Worm (Caenorhabditis elegans) whole organism, mixed stage, embryonic: ENCODE results near the gene ech-9.

Experiments used
- M03D4.4 ChIP-seq: sonication (generic microtip); optimal IDR thresholded peaks from 2 replicates; lab custom pipeline; 2017; ENCODE audit warnings: mild to moderate bottlenecking, missing genetic modification characterization, missing compliant biosample characterization
- bed-3 ChIP-seq: fragments of 200-800 bp; sonication (Bioruptor generic); optimal IDR thresholded peaks from 3 replicates; lab custom pipeline; 2018; ENCODE audit warnings: mild to moderate bottlenecking, missing genetic modification characterization, moderate library complexity, missing compliant biosample characterization
- blmp-1 ChIP-seq: fragments of 150-350 bp; optimal IDR thresholded peaks from 2 replicates; lab custom pipeline; 2014; ENCODE audit warnings: missing biosample characterization, missing genetic modification characterization
- ceh-39 ChIP-seq: fragments of 150-350 bp; optimal IDR thresholded peaks from 2 replicates; lab custom pipeline; 2014; ENCODE audit warnings: missing biosample characterization, missing genetic modification characterization
- ceh-83 ChIP-seq: fragments of 200-800 bp; sonication (Bioruptor generic); optimal IDR thresholded peaks from 2 replicates; lab custom pipeline; 2018; ENCODE audit warnings: mild to moderate bottlenecking, missing genetic modification characterization, missing compliant biosample characterization
- ces-1 ChIP-seq: fragments of 150-350 bp; optimal IDR thresholded peaks from 2 replicates; lab custom pipeline; 2014; ENCODE audit warnings: missing biosample characterization, missing genetic modification reagents, missing genetic modification characterization
- drap-1 ChIP-seq: fragments of 200-800 bp; sonication (Bioruptor generic); optimal IDR thresholded peaks from 3 replicates; lab custom pipeline; 2018; ENCODE audit warnings: mild to moderate bottlenecking, missing genetic modification characterization, missing compliant biosample characterization
- elt-1 ChIP-seq: sonication (generic microtip); optimal IDR thresholded peaks from 2 replicates; lab custom pipeline; 2017; ENCODE audit warnings: missing genetic modification characterization, mild to moderate bottlenecking, missing compliant biosample characterization, antibody characterized with exemption, moderate library complexity, borderline replicate concordance; ENCODE audit not compliant: insufficient read depth
- elt-3 ChIP-seq: fragments of 150-350 bp; optimal IDR thresholded peaks from 2 replicates; lab custom pipeline; 2014; ENCODE audit warnings: missing biosample characterization, missing genetic modification characterization
- flh-1 ChIP-seq: fragments of 200-800 bp; sonication (Bioruptor generic); optimal IDR thresholded peaks from 2 replicates; lab custom pipeline; 2018; ENCODE audit warnings: mild to moderate bottlenecking, missing genetic modification characterization, moderate library complexity, missing compliant biosample characterization
- hlh-1 ChIP-seq: fragments of 150-350 bp; optimal IDR thresholded peaks from 2 replicates; lab custom pipeline; 2014; ENCODE audit warnings: missing biosample characterization, missing genetic modification reagents, missing genetic modification characterization
- lin-13 ChIP-seq: fragments of 150-350 bp; optimal IDR thresholded peaks from 2 replicates; lab custom pipeline; 2014; ENCODE audit warnings: missing biosample characterization, missing genetic modification characterization
- lin-32 ChIP-seq: fragments of 200-800 bp; sonication (Bioruptor generic); optimal IDR thresholded peaks from 2 replicates; lab custom pipeline; 2018; ENCODE audit warnings: mild to moderate bottlenecking, missing genetic modification characterization, missing compliant biosample characterization
- lsy-2 ChIP-seq: fragments of 150-350 bp; optimal IDR thresholded peaks from 2 replicates; lab custom pipeline; 2014; ENCODE audit warnings: missing biosample characterization, missing genetic modification characterization
- mab-5 ChIP-seq: fragments of 150-350 bp; optimal IDR thresholded peaks from 2 replicates; lab custom pipeline; 2014; ENCODE audit warnings: missing biosample characterization, missing genetic modification characterization
- mep-1 ChIP-seq: fragments of 150-350 bp; optimal IDR thresholded peaks from 2 replicates; lab custom pipeline; 2017; ENCODE audit warnings: missing biosample characterization, missing genetic modification reagents, missing genetic modification characterization, inconsistent platforms
- mls-2 ChIP-seq: sonication (generic microtip); optimal IDR thresholded peaks from 2 replicates; lab custom pipeline; 2016; ENCODE audit warnings: mild to moderate bottlenecking, missing genetic modification characterization, moderate library complexity, missing compliant biosample characterization
- nhr-12 ChIP-seq: fragments of 150-350 bp; optimal IDR thresholded peaks from 2 replicates; lab custom pipeline; 2014; ENCODE audit warnings: missing biosample characterization, missing genetic modification characterization
- nhr-2 ChIP-seq: fragments of 150-350 bp; optimal IDR thresholded peaks from 2 replicates; lab custom pipeline; 2014; ENCODE audit warnings: missing biosample characterization, missing genetic modification characterization
- nhr-237 ChIP-seq: fragments of 150-350 bp; optimal IDR thresholded peaks from 2 replicates; lab custom pipeline; 2014; ENCODE audit warnings: missing biosample characterization, missing genetic modification characterization
- nhr-28 ChIP-seq: fragments of 150-350 bp; optimal IDR thresholded peaks from 2 replicates; lab custom pipeline; 2014; ENCODE audit warnings: missing biosample characterization, missing genetic modification characterization
- nhr-76 ChIP-seq: sonication (generic microtip); optimal IDR thresholded peaks from 2 replicates; lab custom pipeline; 2017; ENCODE audit warnings: missing biosample characterization, missing genetic modification characterization
- pha-4 ChIP-seq: fragments of 150-350 bp; optimal IDR thresholded peaks from 2 replicates; lab custom pipeline; 2018; ENCODE audit warnings: missing biosample characterization, missing genetic modification reagents, missing genetic modification characterization
- sem-2 ChIP-seq: fragments of 200-800 bp; sonication (Bioruptor generic); optimal IDR thresholded peaks from 2 replicates; lab custom pipeline; 2018; ENCODE audit warnings: mild to moderate bottlenecking, missing genetic modification characterization, missing compliant biosample characterization
- snpc-4 ChIP-seq: fragments of 150-350 bp; optimal IDR thresholded peaks from 2 replicates; lab custom pipeline; 2014; ENCODE audit warnings: missing biosample characterization, missing genetic modification characterization
- sptf-1 ChIP-seq: sonication (generic microtip); optimal IDR thresholded peaks from 2 replicates; lab custom pipeline; 2017; ENCODE audit warnings: mild to moderate bottlenecking, missing genetic modification characterization, moderate library complexity, missing compliant biosample characterization
- tbx-8 ChIP-seq: fragments of 200-800 bp; sonication (Bioruptor generic); optimal IDR thresholded peaks from 2 replicates; lab custom pipeline; 2018; ENCODE audit warnings: mild to moderate bottlenecking, missing genetic modification characterization, moderate library complexity, missing compliant biosample characterization
- unc-39 ChIP-seq: fragments of 150-350 bp; optimal IDR thresholded peaks from 2 replicates; lab custom pipeline; 2014; ENCODE audit warnings: missing biosample characterization, missing genetic modification characterization
- unc-62 ChIP-seq: fragments of 150-350 bp; optimal IDR thresholded peaks from 2 replicates; lab custom pipeline; 2014; ENCODE audit warnings: missing biosample characterization, missing genetic modification reagents, missing genetic modification characterization
- zip-8 ChIP-seq: fragments of 150-350 bp; optimal IDR thresholded peaks from 2 replicates; lab custom pipeline; 2014; ENCODE audit warnings: missing biosample characterization, missing genetic modification characterization
- ztf-11 ChIP-seq: fragments of 150-350 bp; optimal IDR thresholded peaks from 2 replicates; lab custom pipeline; 2014; ENCODE audit warnings: missing biosample characterization, missing genetic modification characterization

Gene ech-9

DNA sequence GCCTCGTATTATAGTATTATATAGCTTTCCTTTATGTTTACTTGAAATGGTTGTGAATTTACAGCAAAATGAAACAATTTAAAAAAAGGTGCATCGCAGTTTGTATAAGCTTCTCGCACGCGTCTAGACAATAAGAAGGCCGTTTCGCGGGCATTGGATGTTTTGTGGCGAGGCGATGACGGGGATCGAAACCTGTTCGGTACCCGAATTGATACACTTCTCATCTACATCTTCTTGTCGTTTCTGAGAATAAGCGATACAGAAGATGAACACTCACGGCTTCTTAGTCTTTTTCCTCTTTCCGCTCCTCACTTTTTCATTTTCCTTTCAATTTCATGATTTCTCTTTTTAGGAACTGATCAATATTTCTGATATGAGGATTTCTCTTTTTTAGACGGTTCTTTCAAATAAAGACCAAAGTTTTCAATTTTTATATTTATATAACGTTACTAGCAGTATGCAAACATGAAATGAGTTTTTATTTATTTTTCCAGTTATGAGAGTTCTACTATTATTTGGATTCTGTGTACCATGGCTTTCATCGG, 10.6 kb upstream of the ech-9 start, which contains the start of gene F01G10.10:
F01G10.10 (plus strand) TSS at position 495 of the 545 bp plus-strand sequence.
- TF ChIP-seq ces-1 (GFP tag; lab: Kevin White, UChicago): no peak
- TF ChIP-seq pha-4 (tag; lab: Kevin White, UChicago): no peak
- no peak for TF ChIP-seq flh-1 (GFP tag; lab: Kevin White, UChicago)
- TF ChIP-seq blmp-1 (tag; lab: Kevin White, UChicago): peak; percentile 66
- no peak for TF ChIP-seq mab-5

DNA sequence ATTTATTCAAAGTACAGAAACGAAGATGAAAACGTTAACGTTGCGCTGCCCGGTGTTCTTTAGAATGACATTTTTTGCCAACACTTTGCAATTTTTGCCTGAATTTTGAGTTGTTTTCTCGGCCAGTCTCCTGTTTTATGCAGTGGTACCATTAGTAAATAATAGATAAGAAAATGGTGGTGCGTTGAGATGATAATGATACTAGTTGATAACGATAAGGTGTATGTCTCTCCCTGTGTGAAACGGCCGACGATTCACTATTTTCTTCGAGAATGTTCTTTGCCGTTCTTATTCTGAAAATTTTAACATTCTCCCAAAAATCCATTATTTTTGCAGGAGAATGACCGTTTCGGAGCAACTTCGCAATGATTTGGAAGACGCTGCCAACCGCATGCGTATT, 8.1 kb upstream of the ech-9 start, which contains the start of gene tkt-1:
tkt-1 (plus strand) TSS at position 337 of the 400 bp plus-strand sequence.
- TF ChIP-seq zip-8: no peak
- TF ChIP-seq sptf-1 (tag; lab: Kevin White, UChicago): no peak
- no peak for TF ChIP-seq lin-32 (GFP tag; lab: Kevin White, UChicago)
- no peak for TF ChIP-seq lin-13 (tag; lab: Kevin White, UChicago)
- no peak for TF ChIP-seq bed-3 (GFP tag; lab: Kevin White, UChicago)
- no peak for TF ChIP-seq drap-1 (GFP tag; lab: Kevin White, UChicago)
- no peak for TF ChIP-seq snpc-4
- no peak for TF ChIP-seq unc-39 (tag; lab: Kevin White, UChicago)
- TF ChIP-seq sem-2 (GFP tag; lab: Kevin White, UChicago): no peak
- TF ChIP-seq blmp-1 (tag; lab: Kevin White, UChicago): no peak
- TF ChIP-seq nhr-12 (tag; lab: Kevin White, UChicago): no peak
- TF ChIP-seq nhr-237: no peak
- no peak for TF ChIP-seq ceh-39 (tag; lab: Kevin White, UChicago)
- no peak for TF ChIP-seq nhr-76 (tag; lab: Kevin White, UChicago)
- TF ChIP-seq elt-1: no peak
- TF ChIP-seq, all 35 proteins: peak for 0

DNA sequence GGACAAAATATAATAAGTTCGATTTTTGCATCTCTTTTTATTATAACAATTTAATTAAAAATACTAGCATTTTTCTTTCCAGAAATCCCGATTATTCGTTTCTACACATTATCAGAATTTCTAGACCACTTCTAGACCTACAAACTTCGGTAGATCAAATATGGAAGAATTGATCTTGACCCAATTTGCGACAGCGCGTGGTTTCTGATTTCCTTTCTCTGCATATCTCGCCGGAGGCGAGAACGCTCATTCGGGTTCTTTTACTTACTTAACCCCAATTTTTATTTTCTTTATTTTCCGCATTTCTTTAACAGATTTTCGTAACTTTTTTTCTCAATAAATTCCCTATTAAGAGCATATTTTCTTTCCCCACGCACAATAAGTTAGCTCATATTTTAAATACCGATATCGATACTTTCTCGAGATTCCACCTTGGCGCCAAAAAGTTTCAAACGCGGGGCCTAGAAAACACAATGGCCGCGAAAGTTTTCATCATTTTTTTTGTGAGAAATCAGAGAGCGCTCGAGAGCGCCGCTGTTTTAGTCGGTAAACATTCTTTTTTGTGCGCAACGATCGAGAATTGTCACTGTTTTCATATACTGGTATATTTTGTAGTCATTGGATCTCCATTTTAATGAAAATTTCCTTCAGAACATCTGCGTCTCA, 7.5 kb upstream of the ech-9 start:
- TF ChIP-seq ceh-39 (tag; lab: Kevin White, UChicago): no peak
- TF ChIP-seq sem-2 (GFP tag; lab: Kevin White, UChicago): no peak
- no peak for TF ChIP-seq zip-8
- no peak for TF ChIP-seq pha-4 (tag; lab: Kevin White, UChicago)
- no peak for TF ChIP-seq flh-1 (GFP tag; lab: Kevin White, UChicago)
- TF ChIP-seq blmp-1 (tag; lab: Kevin White, UChicago): no peak
- TF ChIP-seq elt-3 (tag; lab: Kevin White, UChicago): no peak
- TF ChIP-seq lin-13 (tag; lab: Kevin White, UChicago): no peak

DNA sequence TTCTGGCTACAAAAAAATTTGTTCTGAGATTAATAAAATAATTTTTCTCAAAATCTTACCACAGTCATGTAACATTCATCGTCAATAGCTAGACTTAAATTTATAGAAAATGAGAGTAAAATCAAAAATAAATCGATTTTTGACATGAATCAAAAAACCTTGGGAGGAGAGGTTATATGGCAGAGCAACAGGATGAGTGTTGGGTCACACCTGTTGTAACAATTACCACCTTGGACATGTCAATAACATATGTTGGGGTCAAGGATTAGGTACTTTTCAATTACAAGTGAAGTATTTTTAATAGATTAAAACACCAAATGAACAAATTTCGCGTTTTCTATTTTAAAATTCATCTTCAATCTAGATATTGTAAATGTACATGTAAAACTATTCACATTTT, 6.5 kb upstream of the ech-9 start, which contains the start of gene lipl-7:
lipl-7 (minus strand) TSS at position 165 of the 400 bp plus-strand sequence.
- TF ChIP-seq elt-1 (no peak), drap-1 (GFP tag; lab: Kevin White, UChicago) (no peak), sem-2 (GFP tag; lab: Kevin White, UChicago) (no peak), ztf-11 (tag; lab: Kevin White, UChicago) (no peak), elt-3 (tag; lab: Kevin White, UChicago) (no peak), ceh-83 (no peak), lin-32 (GFP tag; lab: Kevin White, UChicago) (no peak), mls-2 (tag; lab: Kevin White, UChicago) (no peak), mep-1 (tag; lab: Kevin White, UChicago) (no peak), hlh-1 (tag; lab: Kevin White, UChicago) (peak; percentile 56), nhr-2 (peak; percentile 93), nhr-28 (tag; lab: Kevin White, UChicago) (no peak)

DNA sequence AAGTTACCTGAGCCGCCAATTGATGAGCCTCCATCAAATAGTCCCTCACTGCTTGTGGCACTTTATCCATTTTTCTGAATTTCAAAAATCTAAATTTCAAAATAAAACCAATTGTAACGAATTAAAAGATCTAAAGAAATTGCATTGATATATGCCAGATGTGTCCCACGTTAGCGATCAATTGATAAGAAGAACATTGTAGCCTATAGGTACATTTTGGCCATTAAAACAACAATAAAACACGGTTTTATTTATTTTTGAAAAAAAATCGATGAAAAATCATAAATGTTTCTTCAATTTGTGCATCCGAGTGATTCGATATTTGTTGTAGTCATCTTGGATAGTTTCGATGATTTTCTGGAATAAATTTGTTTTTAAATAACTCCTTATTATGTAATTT, 3.9 kb upstream of the ech-9 start, which contains the start of gene ech-8:
ech-8 (minus strand) TSS at position 132 of the 400 bp plus-strand sequence.
- TF ChIP-seq flh-1 (GFP tag; lab: Kevin White, UChicago) (no peak), ceh-39 (tag; lab: Kevin White, UChicago) (no peak), drap-1 (GFP tag; lab: Kevin White, UChicago) (no peak), tbx-8 (GFP tag; lab: Kevin White, UChicago) (no peak), blmp-1 (tag; lab: Kevin White, UChicago) (no peak), zip-8 (no peak), M03D4.4 (tag; lab: Kevin White, UChicago) (no peak), unc-62 (GFP tag; lab: Kevin White, UChicago) (no peak), mep-1 (tag; lab: Kevin White, UChicago) (no peak), lsy-2 (tag; lab: Kevin White, UChicago) (no peak)
- TF ChIP-seq, all 35 proteins: peak for 0
